Worm (Caenorhabditis elegans): ENCODE measurements around the gene F20D6.11.

The F20D6.11 gene

ce11 chrV:8168219-8168962, 30.5 kb downstream of the F20D6.11 start, which contains the start of gene F20D6.8:
Gene F20D6.8, minus strand, starts transcription at chrV:8168269.
- no peak for TF ChIP-seq B0310.2 (tag; optimal IDR thresholded peaks at IDR 0.05)
- no peak for TF ChIP-seq tra-4 (tag; optimal IDR thresholded peaks at IDR 0.05)
- TF ChIP-seq tbx-37 (GFP tag; conservative IDR thresholded peaks at IDR 0.05), result no peak
- no peak for TF ChIP-seq hnd-1 (tag; optimal IDR thresholded peaks at IDR 0.05)
- no peak for TF ChIP-seq hmg-4 (GFP tag; optimal IDR thresholded peaks at IDR 0.05)
- no peak for TF ChIP-seq tbx-11 (GFP tag; IDR thresholded peaks at IDR 0.05)
- no peak for TF ChIP-seq ets-7 (tag; optimal IDR thresholded peaks at IDR 0.05)
- no peak for TF ChIP-seq pes-1 (GFP tag; IDR thresholded peaks at IDR 0.05)
- no peak for TF ChIP-seq flt-1 (GFP tag; IDR thresholded peaks at IDR 0.05)
- TF ChIP-seq ceh-13 (GFP tag; optimal IDR thresholded peaks at IDR 0.05), result no peak
- no peak for TF ChIP-seq aly-1 (tag; optimal IDR thresholded peaks at IDR 0.05)
- no peak for TF ChIP-seq hmbx-1 (tag; optimal IDR thresholded peaks at IDR 0.05)
- TF ChIP-seq F13C5.2 (tag; optimal IDR thresholded peaks at IDR 0.05), result no peak
- TF ChIP-seq scrt-1 (GFP tag; IDR thresholded peaks at IDR 0.05), result no peak
- no peak for TF ChIP-seq ceh-36 (tag; optimal IDR thresholded peaks at IDR 0.05)
- no peak for TF ChIP-seq sea-1 (GFP tag; conservative IDR thresholded peaks at IDR 0.05)
- TF ChIP-seq ama-1 (optimal IDR thresholded peaks at IDR 0.05), result no peak

DNA sequence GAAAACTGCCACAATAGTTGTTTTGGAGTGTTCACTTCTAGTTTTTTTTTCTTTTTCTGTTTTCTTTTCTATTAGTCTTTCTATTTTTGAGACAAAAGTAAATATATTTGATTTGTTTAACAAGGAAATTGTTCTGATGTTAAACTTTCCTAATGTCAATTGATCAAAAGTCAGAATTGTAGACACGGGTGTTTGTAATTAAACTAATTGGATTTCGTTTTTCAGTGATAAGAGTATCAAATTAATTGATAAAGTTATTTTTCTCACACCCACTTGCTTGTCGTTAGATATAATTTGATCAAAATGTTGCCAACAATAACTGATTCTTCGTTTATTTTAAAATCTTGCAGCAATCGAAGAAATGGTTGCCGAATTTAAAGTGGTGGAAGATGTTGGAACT, 35.7 kb downstream of the F20D6.11 start:
- TF ChIP-seq ama-1 (optimal IDR thresholded peaks at IDR 0.05) (no peak), hnd-1 (tag; optimal IDR thresholded peaks at IDR 0.05) (no peak), sea-1 (GFP tag; conservative IDR thresholded peaks at IDR 0.05) (no peak), flt-1 (GFP tag; IDR thresholded peaks at IDR 0.05) (no peak)

ce11 chrV:8161699-8162098, 37.2 kb downstream of the F20D6.11 start, which contains the start of gene F20D6.5:
Gene F20D6.5, plus strand, starts transcription at chrV:8161957.
- TF ChIP-seq aly-1 (tag; optimal IDR thresholded peaks at IDR 0.05) (no peak), B0310.2 (tag; optimal IDR thresholded peaks at IDR 0.05) (no peak), ets-7 (tag; optimal IDR thresholded peaks at IDR 0.05) (no peak), tbx-37 (GFP tag; conservative IDR thresholded peaks at IDR 0.05) (no peak), hnd-1 (tag; optimal IDR thresholded peaks at IDR 0.05) (no peak), pes-1 (GFP tag; IDR thresholded peaks at IDR 0.05) (no peak), hmbx-1 (tag; optimal IDR thresholded peaks at IDR 0.05) (no peak), scrt-1 (GFP tag; IDR thresholded peaks at IDR 0.05) (no peak), flt-1 (GFP tag; IDR thresholded peaks at IDR 0.05) (no peak), hmg-4 (GFP tag; optimal IDR thresholded peaks at IDR 0.05) (no peak), ama-1 (optimal IDR thresholded peaks at IDR 0.05) (no peak), tra-4 (tag; optimal IDR thresholded peaks at IDR 0.05) (no peak), tbx-11 (GFP tag; IDR thresholded peaks at IDR 0.05) (no peak), F13C5.2 (tag; optimal IDR thresholded peaks at IDR 0.05) (no peak), ceh-36 (tag; optimal IDR thresholded peaks at IDR 0.05) (no peak), sea-1 (GFP tag; conservative IDR thresholded peaks at IDR 0.05) (no peak)

- TF ChIP-seq scrt-1 (GFP tag; IDR thresholded peaks at IDR 0.05), result no peak
- TF ChIP-seq tbx-11 (GFP tag; IDR thresholded peaks at IDR 0.05), result no peak
- TF ChIP-seq ceh-13 (GFP tag; optimal IDR thresholded peaks at IDR 0.05), result no peak
- no peak for TF ChIP-seq sea-1 (GFP tag; conservative IDR thresholded peaks at IDR 0.05)
- no peak for TF ChIP-seq pes-1 (GFP tag; IDR thresholded peaks at IDR 0.05)
Measured at ce11 chrV:8159629-8160028, 39.3 kb downstream of the F20D6.11 start, which contains the start of gene F20D6.6. Gene F20D6.6, plus strand, starts transcription at chrV:8159929.

DNA sequence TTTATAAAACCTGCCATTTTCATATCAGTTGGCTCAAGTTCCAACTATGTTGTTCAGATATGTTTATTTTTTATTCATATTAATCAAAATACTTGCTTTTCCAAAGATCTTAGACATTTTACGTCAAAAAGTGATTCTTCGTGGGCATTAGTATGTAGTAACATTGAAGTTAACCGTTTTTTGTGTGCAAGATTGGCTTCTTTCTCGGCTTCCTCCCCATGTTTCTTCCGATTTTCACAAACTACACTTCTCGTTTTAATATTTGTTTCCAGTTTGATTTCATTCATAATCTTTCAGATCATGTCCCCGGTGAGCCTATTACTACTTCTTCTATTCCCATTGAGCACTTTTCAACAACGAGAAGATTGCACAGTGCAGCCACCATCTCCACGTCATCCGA, 41.4 kb downstream of the F20D6.11 start, which contains the start of gene sul-2:
TSS of gene sul-2 (plus strand) at position 301 of the 400 bp plus-strand sequence.
- TF ChIP-seq tra-4 (tag; optimal IDR thresholded peaks at IDR 0.05), result no peak
- TF ChIP-seq sea-1 (GFP tag; conservative IDR thresholded peaks at IDR 0.05), result no peak
- no peak for TF ChIP-seq hnd-1 (tag; optimal IDR thresholded peaks at IDR 0.05)
- no peak for TF ChIP-seq hmbx-1 (tag; optimal IDR thresholded peaks at IDR 0.05)
- TF ChIP-seq B0310.2 (tag; optimal IDR thresholded peaks at IDR 0.05), result no peak

ce11 chrV:8155743-8156142, 43.2 kb downstream of the F20D6.11 start:
- TF ChIP-seq ceh-36 (tag; optimal IDR thresholded peaks at IDR 0.05) (no peak), scrt-1 (GFP tag; IDR thresholded peaks at IDR 0.05) (no peak), hmbx-1 (tag; optimal IDR thresholded peaks at IDR 0.05) (no peak), tbx-11 (GFP tag; IDR thresholded peaks at IDR 0.05) (no peak), hnd-1 (tag; optimal IDR thresholded peaks at IDR 0.05) (no peak), flt-1 (GFP tag; IDR thresholded peaks at IDR 0.05) (no peak), ets-7 (tag; optimal IDR thresholded peaks at IDR 0.05) (no peak), aly-1 (tag; optimal IDR thresholded peaks at IDR 0.05) (no peak), F13C5.2 (tag; optimal IDR thresholded peaks at IDR 0.05) (no peak)
